Worm (Caenorhabditis elegans): Measurements from ENCODE around the gene B0496.11.

The B0496.11 gene

DNA sequence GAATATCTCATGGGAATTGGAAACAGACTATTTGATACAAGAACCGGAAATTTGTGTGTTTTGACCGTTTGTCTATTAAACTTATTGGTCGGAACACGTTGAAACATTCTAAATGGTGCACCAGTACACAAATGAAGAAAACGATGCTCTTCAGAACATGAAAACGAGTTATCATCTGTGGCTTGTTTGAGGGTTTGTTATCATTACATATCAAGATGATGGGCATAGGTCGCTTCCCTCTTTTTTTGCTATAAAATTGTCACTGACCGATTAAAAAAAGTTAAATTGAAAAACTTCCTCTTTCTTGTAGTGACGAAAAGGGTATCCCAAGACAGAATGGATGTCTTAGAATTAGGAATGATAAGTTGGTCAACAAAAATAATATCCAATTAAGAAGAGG is 34.9 kb upstream of the B0496.11 start:
- no peak for TF ChIP-seq hnd-1 (tag; optimal IDR thresholded peaks at IDR 0.05)
- TF ChIP-seq hmg-4 (GFP tag; optimal IDR thresholded peaks at IDR 0.05): no peak
- no peak for TF ChIP-seq tbx-11 (GFP tag; IDR thresholded peaks at IDR 0.05)
- no peak for TF ChIP-seq flt-1 (GFP tag; IDR thresholded peaks at IDR 0.05)
- TF ChIP-seq ceh-13 (GFP tag; optimal IDR thresholded peaks at IDR 0.05): no peak
- no peak for TF ChIP-seq hmbx-1 (tag; optimal IDR thresholded peaks at IDR 0.05)

DNA sequence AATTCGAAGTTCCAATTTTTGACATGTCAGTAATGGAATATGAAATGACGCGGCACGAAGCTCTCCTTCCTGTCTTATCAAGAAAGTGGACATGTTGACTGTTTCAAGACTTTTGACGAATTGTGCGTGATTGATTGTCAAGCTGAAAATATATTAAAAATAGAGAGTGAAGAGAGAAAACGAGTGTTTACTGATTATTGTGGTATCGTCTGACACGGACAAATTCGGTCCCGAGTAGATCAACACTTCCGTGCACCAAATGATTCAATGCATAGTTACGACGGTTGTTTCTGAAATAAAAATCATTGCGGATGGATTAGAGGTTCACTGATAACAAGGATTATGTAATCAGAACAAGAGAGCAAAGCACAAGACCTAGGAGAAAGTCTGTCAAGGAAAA is 33.4 kb upstream of the B0496.11 start:
- TF ChIP-seq tra-4 (tag; optimal IDR thresholded peaks at IDR 0.05) (no peak), scrt-1 (GFP tag; IDR thresholded peaks at IDR 0.05) (no peak), ets-7 (tag; optimal IDR thresholded peaks at IDR 0.05) (no peak), ceh-13 (GFP tag; optimal IDR thresholded peaks at IDR 0.05) (no peak), pes-1 (GFP tag; IDR thresholded peaks at IDR 0.05) (no peak), F13C5.2 (tag; optimal IDR thresholded peaks at IDR 0.05) (no peak), aly-1 (tag; optimal IDR thresholded peaks at IDR 0.05) (no peak)

DNA sequence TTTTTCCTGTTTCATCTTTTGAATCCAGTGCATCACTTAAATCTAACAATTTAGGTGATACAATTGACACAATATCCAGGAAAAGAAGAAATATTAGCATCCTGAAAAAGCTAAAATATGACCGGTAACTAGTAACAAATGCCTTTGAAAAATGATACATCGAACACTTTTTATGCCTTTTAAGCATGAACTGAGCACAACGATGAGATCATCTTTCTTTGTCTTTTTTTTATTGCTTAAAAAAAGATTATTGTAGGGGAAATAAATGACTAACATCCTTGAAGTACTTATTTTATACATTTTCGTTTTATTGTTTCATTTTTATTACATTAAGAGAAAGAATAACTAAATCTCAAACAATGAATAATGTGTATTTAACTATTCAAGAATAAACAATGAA is 32.1 kb upstream of the B0496.11 start, which contains the start of gene F13B6.3:
TSS of gene F13B6.3 (minus strand) at position 101 of the 400 bp plus-strand sequence.
- no peak for TF ChIP-seq hmg-4 (GFP tag; optimal IDR thresholded peaks at IDR 0.05)
- no peak for TF ChIP-seq ceh-36 (tag; optimal IDR thresholded peaks at IDR 0.05)

DNA sequence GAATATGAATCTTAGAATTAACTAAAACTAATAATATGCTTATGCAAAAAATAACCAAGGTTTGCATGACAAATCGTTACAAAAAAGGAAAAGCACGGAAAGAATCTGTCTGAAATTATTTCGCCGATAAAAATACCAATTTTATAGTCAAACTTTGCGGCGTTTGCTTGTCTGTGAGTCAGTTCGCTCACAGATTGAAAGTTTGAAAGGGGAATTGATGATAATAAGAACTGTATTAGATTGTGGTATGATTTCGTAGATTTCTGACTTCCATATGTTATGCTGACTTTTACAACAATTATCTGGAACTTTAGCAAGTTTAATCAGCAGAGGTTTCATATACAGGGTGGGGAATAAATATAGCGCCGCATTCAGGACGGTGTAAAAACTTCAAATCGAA is 26.5 kb upstream of the B0496.11 start, which contains the start of gene F13B6.2:
TSS of gene F13B6.2 (minus strand) at position 101 of the 400 bp plus-strand sequence.
- TF ChIP-seq aly-1 (tag; optimal IDR thresholded peaks at IDR 0.05) (no peak), B0310.2 (tag; optimal IDR thresholded peaks at IDR 0.05) (no peak)

DNA sequence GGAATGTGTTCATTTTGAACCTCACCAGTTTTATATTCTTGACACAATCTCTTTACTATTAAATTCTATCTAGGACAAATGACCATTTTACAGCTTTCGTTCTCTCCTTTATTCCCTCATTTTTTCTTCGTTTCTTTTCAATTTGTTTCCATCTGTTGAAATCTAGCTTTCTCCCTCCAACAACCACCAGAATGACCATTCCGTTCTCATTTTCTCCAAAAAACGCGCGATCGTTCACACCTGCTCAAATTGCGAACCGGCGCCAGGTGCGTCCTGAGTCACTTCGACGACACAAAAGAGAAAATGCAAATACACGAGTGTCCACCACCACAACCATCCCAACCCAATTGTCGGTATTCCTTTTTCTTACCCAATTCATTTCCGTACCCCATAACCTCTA is 22.5 kb upstream of the B0496.11 start, which contains the start of gene F13B6.1:
TSS of gene F13B6.1 (plus strand) at position 301 of the 400 bp plus-strand sequence.
- TF ChIP-seq tra-4 (tag; optimal IDR thresholded peaks at IDR 0.05) (no peak), ama-1 (optimal IDR thresholded peaks at IDR 0.05) (no peak), sea-1 (GFP tag; conservative IDR thresholded peaks at IDR 0.05) (no peak), tbx-11 (GFP tag; IDR thresholded peaks at IDR 0.05) (no peak), pes-1 (GFP tag; IDR thresholded peaks at IDR 0.05) (no peak), scrt-1 (GFP tag; IDR thresholded peaks at IDR 0.05) (no peak)

DNA sequence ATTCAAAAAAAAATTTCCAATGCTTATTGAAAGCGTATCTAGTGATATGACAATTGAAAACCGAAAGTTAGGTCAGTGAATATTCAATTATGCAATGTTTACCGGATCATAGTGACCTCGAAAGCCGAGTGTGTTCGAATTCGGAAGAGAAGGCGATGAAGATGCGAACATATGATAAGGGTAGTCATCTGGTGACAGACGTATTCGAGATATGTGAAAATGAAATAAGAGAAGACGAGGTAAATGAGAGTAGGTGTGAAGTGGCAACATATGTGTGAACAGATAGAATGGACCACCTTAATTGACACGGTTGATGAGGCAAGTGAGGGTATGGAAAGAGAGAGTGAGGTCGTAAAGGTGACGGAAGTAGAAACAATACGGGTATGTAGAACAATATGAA is 21.1 kb upstream of the B0496.11 start:
- no peak for TF ChIP-seq B0310.2 (tag; optimal IDR thresholded peaks at IDR 0.05)
- no peak for TF ChIP-seq scrt-1 (GFP tag; IDR thresholded peaks at IDR 0.05)
- TF ChIP-seq ets-7 (tag; optimal IDR thresholded peaks at IDR 0.05): no peak
- TF ChIP-seq hmbx-1 (tag; optimal IDR thresholded peaks at IDR 0.05): no peak
- TF ChIP-seq tbx-37 (GFP tag; conservative IDR thresholded peaks at IDR 0.05): no peak
- TF ChIP-seq F13C5.2 (tag; optimal IDR thresholded peaks at IDR 0.05): no peak

DNA sequence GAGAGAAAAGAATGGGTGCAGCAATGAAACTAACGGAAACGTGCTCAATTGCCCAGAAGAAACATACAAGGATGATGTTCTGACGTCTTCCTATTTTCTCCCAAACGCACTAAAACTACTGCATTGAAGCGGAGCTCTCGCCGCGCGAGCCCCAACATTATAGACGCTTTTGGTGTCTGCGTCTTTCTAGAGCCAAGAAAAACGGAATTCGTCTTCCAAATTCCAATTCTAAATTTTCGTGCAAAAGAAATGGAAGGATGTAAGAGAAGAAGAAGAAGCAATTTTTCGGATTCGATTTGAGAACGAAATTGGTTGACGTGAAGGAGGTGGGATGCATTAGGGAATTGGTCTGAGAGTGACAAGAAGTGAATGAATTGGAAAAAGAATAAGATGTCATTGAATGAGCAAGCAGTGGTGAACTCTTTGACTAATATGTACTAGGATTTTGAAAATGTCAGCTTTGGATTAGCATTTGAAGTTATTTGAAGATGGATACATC is 20.0 kb upstream of the B0496.11 start:
- TF ChIP-seq ama-1 (optimal IDR thresholded peaks at IDR 0.05) (no peak), pes-1 (GFP tag; IDR thresholded peaks at IDR 0.05) (no peak), sea-1 (GFP tag; conservative IDR thresholded peaks at IDR 0.05) (no peak), hnd-1 (tag; optimal IDR thresholded peaks at IDR 0.05) (no peak), hmbx-1 (tag; optimal IDR thresholded peaks at IDR 0.05) (no peak), aly-1 (tag; optimal IDR thresholded peaks at IDR 0.05) (no peak), tbx-11 (GFP tag; IDR thresholded peaks at IDR 0.05) (no peak), scrt-1 (GFP tag; IDR thresholded peaks at IDR 0.05) (no peak), tbx-37 (GFP tag; conservative IDR thresholded peaks at IDR 0.05) (no peak), B0310.2 (tag; optimal IDR thresholded peaks at IDR 0.05) (no peak), F13C5.2 (tag; optimal IDR thresholded peaks at IDR 0.05) (no peak), ceh-36 (tag; optimal IDR thresholded peaks at IDR 0.05) (no peak), flt-1 (GFP tag; IDR thresholded peaks at IDR 0.05) (no peak), hmg-4 (GFP tag; optimal IDR thresholded peaks at IDR 0.05) (no peak)

DNA sequence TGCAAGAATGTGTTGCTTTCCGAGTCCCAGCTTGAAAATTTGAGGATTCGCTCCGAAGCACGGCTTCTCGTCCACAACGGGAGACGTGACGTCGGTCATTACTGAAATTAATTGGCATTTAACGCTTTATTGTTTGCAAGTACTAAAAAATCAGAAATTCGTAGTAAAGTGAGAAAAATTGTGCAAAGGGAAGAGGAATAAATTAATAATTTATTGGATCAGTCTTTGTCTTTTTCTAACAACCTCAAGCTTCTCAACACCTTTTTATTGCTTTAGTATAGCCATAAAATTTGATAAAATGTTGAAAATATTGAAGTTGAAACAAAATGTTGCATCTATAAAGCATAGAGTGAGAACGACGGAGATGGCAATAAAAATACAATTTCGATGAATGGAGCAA is 17.6 kb upstream of the B0496.11 start, which contains the start of gene tes-1:
TSS of gene tes-1 (minus strand) at position 101 of the 400 bp plus-strand sequence.
- no peak for TF ChIP-seq flt-1 (GFP tag; IDR thresholded peaks at IDR 0.05)
- TF ChIP-seq tbx-37 (GFP tag; conservative IDR thresholded peaks at IDR 0.05): no peak

DNA sequence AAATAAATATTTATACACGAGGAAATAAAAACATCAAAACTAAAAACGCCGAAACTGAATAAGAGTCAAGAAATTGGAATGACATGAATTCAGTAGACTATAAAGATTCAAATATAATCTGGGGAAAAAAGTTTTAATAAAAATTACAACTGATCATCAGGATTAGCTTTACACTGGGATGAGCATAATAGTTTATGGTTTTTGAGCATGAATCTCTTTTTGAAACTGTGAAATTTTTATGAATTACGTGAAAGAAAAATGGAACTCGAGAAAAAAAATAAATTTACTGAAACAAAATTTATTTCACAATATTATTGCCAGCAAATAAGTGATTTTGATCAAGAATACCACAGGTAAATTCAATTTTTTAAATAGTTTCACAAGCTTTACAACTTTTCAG is 13.8 kb upstream of the B0496.11 start, which contains the start of gene B0496.2:
TSS of gene B0496.2 (plus strand) at position 301 of the 400 bp plus-strand sequence.
- TF ChIP-seq ceh-13 (GFP tag; optimal IDR thresholded peaks at IDR 0.05) (no peak), tra-4 (tag; optimal IDR thresholded peaks at IDR 0.05) (no peak), hnd-1 (tag; optimal IDR thresholded peaks at IDR 0.05) (no peak), hmg-4 (GFP tag; optimal IDR thresholded peaks at IDR 0.05) (no peak), hmbx-1 (tag; optimal IDR thresholded peaks at IDR 0.05) (no peak), ets-7 (tag; optimal IDR thresholded peaks at IDR 0.05) (no peak), B0310.2 (tag; optimal IDR thresholded peaks at IDR 0.05) (no peak), ceh-36 (tag; optimal IDR thresholded peaks at IDR 0.05) (no peak), aly-1 (tag; optimal IDR thresholded peaks at IDR 0.05) (no peak), tbx-11 (GFP tag; IDR thresholded peaks at IDR 0.05) (no peak), scrt-1 (GFP tag; IDR thresholded peaks at IDR 0.05) (no peak), F13C5.2 (tag; optimal IDR thresholded peaks at IDR 0.05) (no peak)

Measured in whole organism, early embryonic.